Fruit fly (Drosophila melanogaster): ENCODE measurements around the gene eIF2D.

The eIF2D gene

dm6 chr3R:29112398-29113150, 39.0 kb downstream of the eIF2D start, which contains the start of the genes alpha-Man-Ib and Pdhb (continued):
- TF ChIP-seq CG3281 (GFP tag; optimal IDR thresholded peaks at IDR 0.05) (peak; percentile 80), cwo (GFP tag; optimal IDR thresholded peaks at IDR 0.05) (peak; percentile 25), H2.0 (GFP tag; IDR thresholded peaks at IDR 0.05) (peak; percentile 66), vvl (GFP tag; IDR thresholded peaks at IDR 0.05) (peak; percentile 87), phol (tag; optimal IDR thresholded peaks at IDR 0.05) (peak; percentile 93), kay (GFP tag; optimal IDR thresholded peaks at IDR 0.05) (peak; percentile 59), sug (tag; optimal IDR thresholded peaks at IDR 0.05) (peak; percentile 74), gro (GFP tag; optimal IDR thresholded peaks at IDR 0.05) (no peak), prd (optimal IDR thresholded peaks at IDR 0.05) (no peak), prd (GFP tag; IDR thresholded peaks at IDR 0.05) (peak; percentile 91), danr (GFP tag; IDR thresholded peaks at IDR 0.05) (peak; percentile 63; the same call in 1 of the 2 replicates), HmgD (GFP tag; optimal IDR thresholded peaks at IDR 0.05) (peak; percentile 49), pnt (GFP tag; optimal IDR thresholded peaks at IDR 0.05) (peak; percentile 45), amos (GFP tag; IDR thresholded peaks at IDR 0.05; ENCODE audit: partially characterized antibody) (peak; percentile 29; the same call in 1 of the 2 replicates), CG2116 (GFP tag; optimal IDR thresholded peaks at IDR 0.05) (peak; percentile 93), wdn (GFP tag; IDR thresholded peaks at IDR 0.05) (0 out of 2 replicates have a peak, but pooled peaks have one; percentile 38), CG33213 (GFP tag; optimal IDR thresholded peaks at IDR 0.05) (peak; percentile 2), dimm (GFP tag; IDR thresholded peaks at IDR 0.05) (no peak), CG12071 (GFP tag; optimal IDR thresholded peaks at IDR 0.05) (no peak), chif (GFP tag; optimal IDR thresholded peaks at IDR 0.05) (peak; percentile 41 to 49), fu2 (GFP tag; optimal IDR thresholded peaks at IDR 0.05) (peak; percentile 15), CG12942 (GFP tag; optimal IDR thresholded peaks at IDR 0.05) (peak; percentile 83), esg (GFP tag; conservative IDR thresholded peaks at IDR 0.05) (peak; percentile 79), Dip2 (GFP tag; IDR thresholded peaks at IDR 0.05) (no peak), CG10274 (GFP tag; optimal IDR thresholded peaks at IDR 0.05) (peak; percentile 23), CG4617 (GFP tag; optimal IDR thresholded peaks at IDR 0.05; ENCODE audit: borderline replicate concordance) (peak; percentile 90), slbo (GFP tag; IDR thresholded peaks at IDR 0.05) (peak; percentile 94), lilli (GFP tag; optimal IDR thresholded peaks at IDR 0.05) (peak; percentile 80), pfk (GFP tag; optimal IDR thresholded peaks at IDR 0.05) (peak; percentile 11), Eip74EF (GFP tag; optimal IDR thresholded peaks at IDR 0.05) (no peak), CG10543 (GFP tag; optimal IDR thresholded peaks at IDR 0.05) (peak; percentile 87), caup (GFP tag; optimal IDR thresholded peaks at IDR 0.05; ENCODE audit: severe bottlenecking) (peak; percentile 66), luna (GFP tag; optimal IDR thresholded peaks at IDR 0.05) (no peak), lola (GFP tag; optimal IDR thresholded peaks at IDR 0.05) (peak in 1 of 3 experiments; percentile 77), ac (GFP tag; optimal IDR thresholded peaks at IDR 0.05) (no peak), grn (GFP tag; optimal IDR thresholded peaks at IDR 0.05) (no peak), Mad (GFP tag; optimal IDR thresholded peaks at IDR 0.05) (peak; percentile 44), CG9727 (GFP tag; optimal IDR thresholded peaks at IDR 0.05) (peak; percentile 81), pan (optimal IDR thresholded peaks at IDR 0.05) (no peak), pan (GFP tag; optimal IDR thresholded peaks at IDR 0.05 in 1 of 2, IDR thresholded peaks at IDR 0.05 in 1 of 2) (peak in 1 of 2 experiments; percentile 77), pum (GFP tag; optimal IDR thresholded peaks at IDR 0.05) (peak; percentile 62), row (GFP tag; IDR thresholded peaks at IDR 0.05) (peak; percentile 97), CG32532 (GFP tag; IDR thresholded peaks at IDR 0.05) (peak; percentile 89), slou (GFP tag; optimal IDR thresholded peaks at IDR 0.05) (peak; percentile 65), CG4730 (GFP tag; IDR thresholded peaks at IDR 0.05) (peak; percentile 65), trem (tag; optimal IDR thresholded peaks at IDR 0.05) (peak; percentile 99), B-H2 (GFP tag; optimal IDR thresholded peaks at IDR 0.05) (peak; percentile 82), sqz (GFP tag; optimal IDR thresholded peaks at IDR 0.05) (no peak), CG18599 (GFP tag; optimal IDR thresholded peaks at IDR 0.05) (peak; percentile 80)

All from whole organism, embryonic.